Fruit fly (Drosophila melanogaster) whole organism, embryonic: Measurements from ENCODE around the gene sima.

Experiments
- ATbp ChIP-seq: fragments of 200-800 bp; sonication (Bioruptor generic); optimal IDR thresholded peaks from 2 replicates; lab custom pipeline; 2017; ENCODE audit warnings: missing biosample characterization, mild to moderate bottlenecking, missing genetic modification characterization, missing genetic modification reagents
- Asciz ChIP-seq: fragments of 200-800 bp; sonication (Bioruptor generic); optimal IDR thresholded peaks from 2 replicates; lab custom pipeline; 2017; ENCODE audit warnings: missing biosample characterization, mild to moderate bottlenecking, missing genetic modification characterization, missing genetic modification reagents
- Atf3 ChIP-seq: fragments of 200-800 bp; sonication (Bioruptor generic); optimal IDR thresholded peaks from 3 replicates; lab custom pipeline; 2016; ENCODE audit warnings: missing biosample characterization, missing genetic modification characterization
- B-H2 ChIP-seq: fragments of 200-800 bp; sonication (Bioruptor generic); optimal IDR thresholded peaks from 2 replicates; lab custom pipeline; 2018; ENCODE audit warnings: missing biosample characterization, mild to moderate bottlenecking, missing genetic modification characterization
- BtbVII ChIP-seq: fragments of 200-800 bp; sonication (Bioruptor generic); optimal IDR thresholded peaks from 3 replicates; lab custom pipeline; 2017; ENCODE audit warnings: missing biosample characterization, mild to moderate bottlenecking, missing genetic modification characterization
- CG12769 ChIP-seq: fragments of 200-800 bp; sonication (Bioruptor generic); optimal IDR thresholded peaks from 2 replicates; lab custom pipeline; 2019; ENCODE audit warnings: missing biosample characterization, mild to moderate bottlenecking, missing genetic modification characterization, moderate library complexity
- CG13123 ChIP-seq: fragments of 200-800 bp; sonication (Bioruptor generic); optimal IDR thresholded peaks from 2 replicates; lab custom pipeline; 2016; ENCODE audit warnings: missing biosample characterization, missing genetic modification characterization
- CG1529 ChIP-seq: fragments of 200-800 bp; sonication (Bioruptor generic); optimal IDR thresholded peaks from 3 replicates; lab custom pipeline; 2018; ENCODE audit warnings: missing biosample characterization, missing genetic modification characterization
- CG15601 ChIP-seq: fragments of 200-800 bp; sonication (Bioruptor generic); optimal IDR thresholded peaks from 3 replicates; lab custom pipeline; 2019; ENCODE audit warnings: missing biosample characterization, mild to moderate bottlenecking, missing genetic modification characterization, moderate library complexity
- CG15696 ChIP-seq: fragments of 200-800 bp; sonication (Bioruptor generic); optimal IDR thresholded peaks from 2 replicates; lab custom pipeline; 2019; ENCODE audit warnings: missing biosample characterization, mild to moderate bottlenecking, missing genetic modification characterization, moderate library complexity
- CG17186 ChIP-seq: fragments of 200-800 bp; sonication (Bioruptor generic); optimal IDR thresholded peaks from 3 replicates; lab custom pipeline; 2017; ENCODE audit warnings: missing biosample characterization, missing genetic modification reagents, missing genetic modification characterization
- CG17912 ChIP-seq: fragments of 200-800 bp; sonication (Bioruptor generic); optimal IDR thresholded peaks from 2 replicates; lab custom pipeline; 2018; ENCODE audit warnings: missing biosample characterization, mild to moderate bottlenecking, missing genetic modification characterization
- CG3726 ChIP-seq: fragments of 200-800 bp; sonication (Bioruptor generic); IDR thresholded peaks from 3 replicates; pipeline ENCODE4, ENCODE4 v1.3.6; 2022; ENCODE audit warnings: missing biosample characterization, missing genetic modification characterization
- CG4404 ChIP-seq: fragments of 200-800 bp; sonication (Bioruptor generic); IDR thresholded peaks from 2 replicates; pipeline ENCODE4 v1.3.6; 2022; ENCODE audit warnings: missing biosample characterization, missing genetic modification characterization
- CG4707 ChIP-seq: fragments of 200-800 bp; sonication (Bioruptor generic); optimal IDR thresholded peaks from 2 replicates; lab custom pipeline; 2018; ENCODE audit warnings: missing biosample characterization, mild to moderate bottlenecking, missing genetic modification characterization, moderate library complexity
- CG6254 ChIP-seq: fragments of 200-800 bp; sonication (Bioruptor generic); optimal IDR thresholded peaks from 3 replicates; lab custom pipeline; 2017; ENCODE audit warnings: mild to moderate bottlenecking, missing biosample characterization, missing genetic modification reagents, missing genetic modification characterization
- CG7357 ChIP-seq: fragments of 200-800 bp; sonication (Bioruptor generic); IDR thresholded peaks from 3 replicates; pipeline ENCODE4 v1.3.6; 2022; ENCODE audit warnings: missing biosample characterization, missing genetic modification characterization
- CTCF ChIP-seq: fragments of 200-800 bp; sonication (Bioruptor generic); optimal IDR thresholded peaks from 2 replicates; lab custom pipeline; 2017; ENCODE audit warnings: missing biosample characterization, mild to moderate bottlenecking, missing genetic modification characterization, moderate library complexity
- D ChIP-seq, 2 experiments: fragments of 200-800 bp in 1 of 2; fragments of >200 bp in 1 of 2; sonication (Bioruptor generic) in 1 of 2; optimal IDR thresholded peaks; 2 replicates in 1 of 2; 3 replicates in 1 of 2; lab custom pipeline; 2017; ENCODE audit warnings: mild to moderate bottlenecking in 1 of 2, missing biosample characterization in 1 of 2, missing genetic modification characterization in 1 of 2, missing genetic modification reagents in 1 of 2
- Doc3 ChIP-seq: fragments of 200-800 bp; sonication (Bioruptor generic); IDR thresholded peaks from 3 replicates; pipeline ENCODE4 v1.3.6; 2022; ENCODE audit warnings: missing biosample characterization, missing genetic modification characterization; ENCODE audit not compliant: partially characterized antibody
- Drgx ChIP-seq: fragments of 200-800 bp; sonication (Bioruptor generic); IDR thresholded peaks from 2 replicates; pipeline ENCODE4 v1.3.6; 2022; ENCODE audit warnings: missing biosample characterization, missing genetic modification characterization
- Fer2 ChIP-seq: fragments of 200-800 bp; sonication (Bioruptor generic); optimal IDR thresholded peaks from 2 replicates; lab custom pipeline; 2018; ENCODE audit warnings: missing biosample characterization, mild to moderate bottlenecking, missing genetic modification characterization, moderate library complexity
- Gsc ChIP-seq: fragments of 200-800 bp; sonication (Bioruptor generic); IDR thresholded peaks from 2 replicates; pipeline ENCODE4 v1.3.6; 2022; ENCODE audit warnings: missing biosample characterization, missing genetic modification characterization
- H15 ChIP-seq: fragments of 200-800 bp; sonication (Bioruptor generic); IDR thresholded peaks from 3 replicates; pipeline ENCODE4 v1.3.6; 2022; ENCODE audit warnings: missing biosample characterization, missing genetic modification characterization
- Poxn ChIP-seq: fragments of 200-800 bp; sonication (Bioruptor generic); IDR thresholded peaks from 2 replicates; pipeline ENCODE4 v1.3.6; 2022; ENCODE audit warnings: missing biosample characterization, missing genetic modification characterization
- Rx ChIP-seq: fragments of 200-800 bp; sonication (Bioruptor generic); IDR thresholded peaks from 2 replicates; pipeline ENCODE4 v1.3.6; 2022; ENCODE audit warnings: missing biosample characterization, missing genetic modification characterization
- Spps ChIP-seq: fragments of 200-800 bp; sonication (Bioruptor generic); optimal IDR thresholded peaks from 2 replicates; lab custom pipeline; 2018; ENCODE audit warnings: missing biosample characterization, mild to moderate bottlenecking, missing genetic modification characterization
- Xrp1 ChIP-seq: fragments of 200-800 bp; sonication (Bioruptor generic); IDR thresholded peaks from 2 replicates; pipeline ENCODE4 v1.3.6; 2022; ENCODE audit warnings: missing biosample characterization, missing genetic modification characterization
- az2 ChIP-seq: fragments of 200-800 bp; sonication (Bioruptor generic); optimal IDR thresholded peaks from 3 replicates; lab custom pipeline; 2016; ENCODE audit warnings: missing biosample characterization, missing genetic modification characterization
- bigmax ChIP-seq: fragments of 200-800 bp; sonication (Bioruptor generic); optimal IDR thresholded peaks from 2 replicates; lab custom pipeline; 2018; ENCODE audit warnings: missing biosample characterization, mild to moderate bottlenecking, missing genetic modification characterization
- chif ChIP-seq, 2 experiments: fragments of 200-800 bp; sonication (Bioruptor generic); optimal IDR thresholded peaks; 3 replicates each; lab custom pipeline; 2016; ENCODE audit warnings: missing biosample characterization in 2 of 2, missing genetic modification characterization in 2 of 2
- corto ChIP-seq: fragments of 200-800 bp; sonication (Bioruptor generic); optimal IDR thresholded peaks from 2 replicates; lab custom pipeline; 2016; ENCODE audit warnings: missing biosample characterization, mild to moderate bottlenecking, missing genetic modification characterization, moderate library complexity
- crp ChIP-seq, 2 experiments: fragments of 200-800 bp; sonication (Bioruptor generic); optimal IDR thresholded peaks; 2 replicates in 1 of 2; 3 replicates in 1 of 2; lab custom pipeline; 2017; ENCODE audit warnings: missing biosample characterization in 2 of 2, missing genetic modification characterization in 2 of 2, mild to moderate bottlenecking in 1 of 2, moderate library complexity in 1 of 2
- dan ChIP-seq: fragments of 200-800 bp; sonication (Bioruptor generic); IDR thresholded peaks from 2 replicates; pipeline ENCODE4 v1.3.6; 2022; ENCODE audit warnings: missing biosample characterization, missing genetic modification characterization
- ftz-f1 ChIP-seq: fragments of 200-800 bp; sonication (Bioruptor generic); optimal IDR thresholded peaks from 2 replicates; lab custom pipeline; 2016; ENCODE audit warnings: missing biosample characterization, missing genetic modification characterization
- gro ChIP-seq: fragments of 200-800 bp; sonication (Bioruptor generic); optimal IDR thresholded peaks from 2 replicates; lab custom pipeline; 2016; ENCODE audit warnings: missing biosample characterization, missing genetic modification characterization
- kni ChIP-seq: fragments of 200-800 bp; sonication (Bioruptor generic); optimal IDR thresholded peaks from 3 replicates; lab custom pipeline; 2017; ENCODE audit warnings: mild to moderate bottlenecking, missing biosample characterization, missing genetic modification reagents, missing genetic modification characterization
- lilli ChIP-seq: fragments of 200-800 bp; sonication (Bioruptor generic); optimal IDR thresholded peaks from 3 replicates; lab custom pipeline; 2016; ENCODE audit warnings: missing biosample characterization, missing genetic modification characterization
- maf-S ChIP-seq: fragments of 200-800 bp; sonication (Bioruptor generic); optimal IDR thresholded peaks from 2 replicates; lab custom pipeline; 2016; ENCODE audit warnings: missing biosample characterization, missing genetic modification characterization
- nerfin-1 ChIP-seq: fragments of 200-800 bp; sonication (Bioruptor generic); optimal IDR thresholded peaks from 3 replicates; lab custom pipeline; 2019; ENCODE audit warnings: missing biosample characterization, mild to moderate bottlenecking, missing genetic modification characterization, moderate library complexity
- scrt ChIP-seq: fragments of 200-800 bp; sonication (Bioruptor generic); optimal IDR thresholded peaks from 2 replicates; lab custom pipeline; 2018; ENCODE audit warnings: missing biosample characterization, mild to moderate bottlenecking, missing genetic modification characterization, moderate library complexity
- sd ChIP-seq: fragments of 200-800 bp; sonication (Bioruptor generic); optimal IDR thresholded peaks from 3 replicates; lab custom pipeline; 2018; ENCODE audit warnings: missing biosample characterization, mild to moderate bottlenecking, missing genetic modification characterization, moderate library complexity
- tap ChIP-seq: fragments of 200-800 bp; optimal IDR thresholded peaks from 3 replicates; lab custom pipeline; 2019; ENCODE audit warnings: missing biosample characterization, mild to moderate bottlenecking, missing genetic modification characterization, moderate library complexity
- tna ChIP-seq: fragments of 200-800 bp; sonication (Bioruptor generic); IDR thresholded peaks from 2 replicates; pipeline ENCODE4 v1.3.6; 2022; ENCODE audit warnings: missing biosample characterization, missing genetic modification characterization; ENCODE audit not compliant: partially characterized antibody
- ttk ChIP-seq: fragments of 200-800 bp; sonication (Bioruptor generic); IDR thresholded peaks from 2 replicates; pipeline ENCODE4 v2.1.2; 2022; ENCODE audit warnings: missing biosample characterization, missing genetic modification characterization
- tup ChIP-seq: fragments of 200-800 bp; sonication (Bioruptor generic); optimal IDR thresholded peaks from 2 replicates; lab custom pipeline; 2016; ENCODE audit warnings: missing biosample characterization, mild to moderate bottlenecking, missing genetic modification characterization, moderate library complexity
- usp ChIP-seq: fragments of >200 bp; optimal IDR thresholded peaks from 2 replicates; lab custom pipeline; 2017; ENCODE audit warnings: missing biosample characterization, missing genetic modification characterization
- wor ChIP-seq: fragments of 200-800 bp; sonication (Bioruptor generic); IDR thresholded peaks from 2 replicates; pipeline ENCODE4 v1.3.6; 2022; ENCODE audit warnings: missing biosample characterization, missing genetic modification characterization
- zen ChIP-seq: fragments of 200-800 bp; sonication (Bioruptor generic); optimal IDR thresholded peaks from 3 replicates; lab custom pipeline; 2018; ENCODE audit warnings: missing biosample characterization, mild to moderate bottlenecking, missing genetic modification characterization, moderate library complexity

Gene sima

dm6 chr3R:30043139-30043744, 14.9 kb upstream of the sima start, which contains the start of gene Sry-delta (continued):
- TF ChIP-seq chif (GFP tag; optimal IDR thresholded peaks at IDR 0.05; lab: Kevin White, UChicago) (peak; percentile 78 to 80), bigmax (GFP tag; lab: Kevin White, UChicago) (peak; percentile 79), CG4404 (GFP tag; lab: Robert Waterston, UW) (peak; percentile 58; the same call in 1 of the 2 replicates), wor (GFP tag; lab: Robert Waterston, UW) (no peak), CG13123 (GFP tag; lab: Kevin White, UChicago) (peak; percentile 40), CG7357 (GFP tag; lab: Robert Waterston, UW) (peak; percentile 50; the same call in 1 of the 3 replicates), CG17912 (GFP tag; lab: Kevin White, UChicago) (peak; percentile 85), Rx (GFP tag; lab: Robert Waterston, UW) (peak; percentile 67), sd (tag; lab: Kevin White, UChicago) (no peak), Doc3 (GFP tag; lab: Robert Waterston, UW) (peak; percentile 65; the same call in 2 of the 3 replicates), B-H2 (GFP tag; lab: Kevin White, UChicago) (peak; percentile 90), corto (GFP tag; lab: Kevin White, UChicago) (no peak), CG15696 (tag; lab: Kevin White, UChicago) (peak; percentile 60), kni (GFP tag; lab: Kevin White, UChicago) (peak; percentile 17), CG4707 (GFP tag; lab: Kevin White, UChicago) (peak; percentile 31), Spps (tag; lab: Kevin White, UChicago) (peak; percentile 3), ftz-f1 (GFP tag; lab: Kevin White, UChicago) (peak; percentile 79), CG12769 (tag; lab: Kevin White, UChicago) (no peak), tap (tag; lab: Kevin White, UChicago) (peak; percentile 51), scrt (GFP tag; lab: Kevin White, UChicago) (no peak), CG15601 (tag; lab: Kevin White, UChicago) (peak; percentile 78), az2 (GFP tag; lab: Kevin White, UChicago) (peak; percentile 72), maf-S (GFP tag; lab: Kevin White, UChicago) (peak; percentile 86), CG6254 (GFP tag; lab: Kevin White, UChicago) (peak; percentile 71), Xrp1 (GFP tag; lab: Robert Waterston, UW) (peak; percentile 68; the same call in 1 of the 2 replicates), tna (GFP tag; lab: Robert Waterston, UW) (no peak; the same call in 1 of the 2 replicates), D (optimal IDR thresholded peaks at IDR 0.05; lab: Kevin White, UChicago) (no peak), D (GFP tag; optimal IDR thresholded peaks at IDR 0.05; lab: Kevin White, UChicago) (peak; percentile 37), Asciz (no peak), Gsc (GFP tag; lab: Robert Waterston, UW) (no peak), dan (no peak), lilli (GFP tag; lab: Kevin White, UChicago) (peak; percentile 93), gro (peak; percentile 93), CG1529 (GFP tag; lab: Kevin White, UChicago) (no peak), zen (tag; lab: Kevin White, UChicago) (peak; percentile 80), CTCF (GFP tag; lab: Kevin White, UChicago) (peak; percentile 16), ttk (peak; percentile 69), usp (GFP tag; lab: Kevin White, UChicago) (no peak), Drgx (GFP tag; lab: Robert Waterston, UW) (peak; percentile 55; the same call in 1 of the 2 replicates), nerfin-1 (tag; lab: Kevin White, UChicago) (peak; percentile 64), crp (GFP tag; optimal IDR thresholded peaks at IDR 0.05; lab: Kevin White, UChicago) (peak in 1 of 2 experiments; percentile 36), CG3726 (GFP tag; lab: Robert Waterston, UW) (0 out of 3 replicates have a peak, but pooled peaks have one; percentile 49), BtbVII (peak; percentile 19), Fer2 (tag; lab: Kevin White, UChicago) (peak; percentile 42), tup (GFP tag; lab: Kevin White, UChicago) (peak; percentile 46), Atf3 (GFP tag; lab: Kevin White, UChicago) (peak; percentile 67), H15 (GFP tag; lab: Robert Waterston, UW) (peak; percentile 61; the same call in 1 of the 3 replicates), CG17186 (GFP tag; lab: Kevin White, UChicago) (peak; percentile 74), Poxn (peak; percentile 42; the same call in 1 of the 2 replicates), ATbp (no peak)
